Fruit fly (Drosophila melanogaster) whole organism, embryonic: ENCODE data around the gene Tomosyn.

Experiments
- CG1024 ChIP-seq: fragments of 200-800 bp; sonication (Bioruptor generic); IDR thresholded peaks from 2 replicates; pipeline ENCODE4 v1.3.6; 2022; ENCODE audit warnings: missing biosample characterization, missing genetic modification characterization
- CG2875 ChIP-seq: fragments of 200-800 bp; sonication (Bioruptor generic); optimal IDR thresholded peaks from 2 replicates; lab custom pipeline; 2017; ENCODE audit warnings: missing biosample characterization, mild to moderate bottlenecking, missing genetic modification characterization, missing genetic modification reagents
- CG31224 ChIP-seq: fragments of 200-800 bp; sonication (Bioruptor generic); IDR thresholded peaks from 2 replicates; pipeline ENCODE4 v1.3.6; 2022; ENCODE audit warnings: missing biosample characterization, missing genetic modification characterization
- CG4424 ChIP-seq: fragments of 200-800 bp; sonication (Bioruptor generic); optimal IDR thresholded peaks from 3 replicates; lab custom pipeline; 2016; ENCODE audit warnings: missing biosample characterization, missing genetic modification characterization
- CG7745 ChIP-seq: fragments of 200-800 bp; sonication (Bioruptor generic); optimal IDR thresholded peaks from 2 replicates; lab custom pipeline; 2018; ENCODE audit warnings: missing biosample characterization, mild to moderate bottlenecking, missing genetic modification characterization, moderate library complexity
- CG7839 ChIP-seq: fragments of 200-800 bp; sonication (Bioruptor generic); optimal IDR thresholded peaks from 3 replicates; lab custom pipeline; 2018; ENCODE audit warnings: missing biosample characterization, mild to moderate bottlenecking, missing genetic modification characterization, moderate library complexity
- H2.0 ChIP-seq: fragments of 200-800 bp; sonication (Bioruptor generic); IDR thresholded peaks from 2 replicates; pipeline ENCODE4 v1.3.6; 2022; ENCODE audit warnings: missing biosample characterization, missing genetic modification characterization
- HLHmδ ChIP-seq: fragments of 200-800 bp; sonication (Bioruptor generic); optimal IDR thresholded peaks from 2 replicates; lab custom pipeline; 2018; ENCODE audit warnings: missing biosample characterization, mild to moderate bottlenecking, missing genetic modification characterization, moderate library complexity
- fru ChIP-seq: fragments of >200 bp; optimal IDR thresholded peaks from 2 replicates; lab custom pipeline; 2017
- her ChIP-seq: fragments of 200-800 bp; sonication (Bioruptor generic); optimal IDR thresholded peaks from 2 replicates; lab custom pipeline; 2016; ENCODE audit warnings: missing biosample characterization, missing genetic modification characterization
- ro ChIP-seq: fragments of 200-800 bp; sonication (Bioruptor generic); IDR thresholded peaks from 2 replicates; pipeline ENCODE4 v1.3.6; 2022; ENCODE audit warnings: missing biosample characterization, missing genetic modification characterization

DNA sequence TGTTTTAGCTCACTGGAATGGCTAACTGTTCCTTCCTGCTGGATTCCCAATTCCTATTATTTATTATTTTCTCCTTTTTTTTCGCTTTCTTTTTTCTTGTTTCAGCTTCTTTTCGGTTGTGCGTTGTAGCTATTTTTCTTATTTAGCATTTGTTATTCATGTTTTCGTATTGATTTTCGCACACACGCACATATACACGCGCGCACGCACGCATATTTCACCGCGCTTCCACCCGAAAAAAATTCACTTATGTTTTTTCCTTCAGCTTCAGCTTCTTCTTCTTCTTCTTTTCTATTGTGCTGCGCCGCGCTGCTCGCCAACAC lies 48.8 kb upstream of the Tomosyn start:
- no peak for TF ChIP-seq CG31224 (GFP tag; lab: Robert Waterston, UW)
- no peak for TF ChIP-seq fru
- no peak for TF ChIP-seq her
- no peak for TF ChIP-seq CG7839 (tag; lab: Kevin White, UChicago)
- TF ChIP-seq CG4424 (GFP tag; lab: Kevin White, UChicago), result no peak
- TF ChIP-seq CG2875 (GFP tag; lab: Kevin White, UChicago), result no peak
- no peak for TF ChIP-seq ro (GFP tag; lab: Robert Waterston, UW)
- TF ChIP-seq CG7745, result no peak
- TF ChIP-seq H2.0 (GFP tag; lab: Robert Waterston, UW), result no peak
- no peak for TF ChIP-seq CG1024 (GFP tag; lab: Robert Waterston, UW)
- TF ChIP-seq HLHmδ, result no peak
